Fruit fly (Drosophila melanogaster) Kc167 (cell line): ENCODE results near the gene ath.

ENCODE experiments used
- Myc ChIP-seq: fragments of >200 bp; optimal IDR thresholded peaks from 2 replicates; lab custom pipeline; 2017; ENCODE audit warnings: missing external identifiers
- Sin3A ChIP-seq: fragments of >200 bp; optimal IDR thresholded peaks from 2 replicates; lab custom pipeline; 2018; ENCODE audit warnings: missing external identifiers
- h ChIP-seq: fragments of >200 bp; optimal IDR thresholded peaks from 3 replicates; lab custom pipeline; 2018; ENCODE audit warnings: missing external identifiers
- insv ChIP-seq: fragments of >200 bp; optimal IDR thresholded peaks from 3 replicates; lab custom pipeline; 2018; ENCODE audit warnings: missing external identifiers
- psq ChIP-seq: fragments of >200 bp; optimal IDR thresholded peaks from 2 replicates; lab custom pipeline; 2017; ENCODE audit warnings: missing external identifiers
- ttk ChIP-seq: sonication (Bioruptor generic); optimal IDR thresholded peaks from 2 replicates; lab custom pipeline; 2017; ENCODE audit warnings: missing external identifiers

DNA sequence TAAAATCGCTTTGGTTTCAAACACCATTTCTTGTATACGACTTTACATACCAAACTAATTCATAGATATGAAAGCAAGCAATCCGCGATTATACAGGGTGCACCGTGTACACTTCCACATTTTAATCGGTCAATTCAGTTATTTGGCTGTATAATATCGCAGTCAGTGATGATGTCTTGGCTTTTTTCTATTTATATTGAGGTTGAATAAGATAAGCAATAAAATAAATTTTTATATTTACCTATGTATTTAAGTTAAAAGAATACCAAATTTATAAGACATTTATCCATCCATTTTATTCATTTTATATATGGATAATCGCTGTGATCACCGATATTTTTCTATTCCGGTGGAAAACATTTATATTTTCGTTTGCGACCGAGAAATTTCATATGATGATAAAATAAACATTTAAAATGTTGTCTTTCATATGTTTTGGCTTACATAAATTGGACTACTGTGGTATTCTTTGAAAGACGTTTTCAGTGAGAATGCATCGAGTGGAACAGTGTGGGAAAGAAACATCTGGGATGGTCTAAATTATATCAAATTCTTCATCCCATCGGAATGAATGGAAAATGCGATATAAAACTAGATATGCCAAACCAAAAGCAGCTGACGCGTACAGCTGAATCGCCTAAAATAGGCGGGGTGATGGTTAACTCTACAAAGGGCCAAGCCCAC, 15.9 kb downstream of the ath start, which contains the start of gene CG5708:
- no peak for TF ChIP-seq h
- TF ChIP-seq ttk (lab: Kevin White, UChicago) = no peak
- TF ChIP-seq psq = no peak
- no peak for TF ChIP-seq Myc (lab: Kevin White, UChicago)
- no peak for TF ChIP-seq insv (lab: Kevin White, UChicago)
- TF ChIP-seq Sin3A (lab: Kevin White, UChicago) = no peak
